Worm (Caenorhabditis elegans): ENCODE measurements around the gene cisd-3.2.

ce11 chrIII:1578566-1578965 lies 38.3 kb downstream of the cisd-3.2 start:
- no peak for TF ChIP-seq unc-62 (GFP tag; optimal IDR thresholded peaks at IDR 0.05)
- no peak for TF ChIP-seq ztf-11 (tag; optimal IDR thresholded peaks at IDR 0.05)
- TF ChIP-seq nhr-11 (tag; optimal IDR thresholded peaks at IDR 0.05) = no peak
- no peak for TF ChIP-seq jun-1 (tag; optimal IDR thresholded peaks at IDR 0.05)
- TF ChIP-seq elt-3 (tag; optimal IDR thresholded peaks at IDR 0.05) = no peak
- no peak for TF ChIP-seq ama-1 (optimal IDR thresholded peaks at IDR 0.05)
